Worm (Caenorhabditis elegans) whole organism, L1 larva: Measurements from ENCODE around the gene adt-2.

ENCODE experiments used
- egl-27 ChIP-seq, 2 experiments: fragments of 150-350 bp in 1 of 2; sonication (generic microtip); optimal IDR thresholded peaks; 3 replicates each; lab custom pipeline; 2017 to 2018; ENCODE audit warnings: missing biosample characterization in 2 of 2, missing genetic modification characterization in 2 of 2, missing genetic modification reagents in 2 of 2
- hlh-4 ChIP-seq: sonication (generic microtip); optimal IDR thresholded peaks from 2 replicates; lab custom pipeline; 2016; ENCODE audit warnings: mild to moderate bottlenecking, missing genetic modification characterization, missing compliant biosample characterization
- lsy-2 ChIP-seq, 2 experiments: fragments of 150-350 bp; optimal IDR thresholded peaks; 2 replicates each; lab custom pipeline; 2014; ENCODE audit warnings: missing biosample characterization in 2 of 2, missing genetic modification characterization in 2 of 2
- nhr-11 ChIP-seq: fragments of 150-350 bp; optimal IDR thresholded peaks from 2 replicates; lab custom pipeline; 2014; ENCODE audit warnings: missing biosample characterization, missing genetic modification characterization
- nhr-28 ChIP-seq: fragments of 150-350 bp; optimal IDR thresholded peaks from 2 replicates; lab custom pipeline; 2014; ENCODE audit warnings: missing biosample characterization, missing genetic modification characterization
- snpc-4 ChIP-seq: fragments of 150-350 bp; optimal IDR thresholded peaks from 2 replicates; lab custom pipeline; 2014; ENCODE audit warnings: missing biosample characterization, missing genetic modification characterization
- ztf-11 ChIP-seq, 2 experiments: sonication (generic microtip); optimal IDR thresholded peaks; 2 replicates each; lab custom pipeline; 2016 to 2017; ENCODE audit warnings: missing genetic modification characterization in 2 of 2, missing biosample characterization in 1 of 2, missing compliant biosample characterization in 1 of 2

ce11 chrX:7585610-7586259 is at the start of gene adt-2:
- TF ChIP-seq nhr-11: no peak
- no peak for TF ChIP-seq egl-27 (tag; optimal IDR thresholded peaks at IDR 0.05; lab: Kevin White, UChicago)
- no peak for TF ChIP-seq ztf-11 (tag; optimal IDR thresholded peaks at IDR 0.05; lab: Kevin White, UChicago)
- peak; percentile 20 to 74 for TF ChIP-seq lsy-2 (tag; optimal IDR thresholded peaks at IDR 0.05; lab: Kevin White, UChicago)
- TF ChIP-seq hlh-4 (tag; lab: Kevin White, UChicago): no peak
- TF ChIP-seq snpc-4 (tag; lab: Kevin White, UChicago): no peak
- no peak for TF ChIP-seq nhr-28 (tag; lab: Kevin White, UChicago)
